In the genomic region with DNA sequence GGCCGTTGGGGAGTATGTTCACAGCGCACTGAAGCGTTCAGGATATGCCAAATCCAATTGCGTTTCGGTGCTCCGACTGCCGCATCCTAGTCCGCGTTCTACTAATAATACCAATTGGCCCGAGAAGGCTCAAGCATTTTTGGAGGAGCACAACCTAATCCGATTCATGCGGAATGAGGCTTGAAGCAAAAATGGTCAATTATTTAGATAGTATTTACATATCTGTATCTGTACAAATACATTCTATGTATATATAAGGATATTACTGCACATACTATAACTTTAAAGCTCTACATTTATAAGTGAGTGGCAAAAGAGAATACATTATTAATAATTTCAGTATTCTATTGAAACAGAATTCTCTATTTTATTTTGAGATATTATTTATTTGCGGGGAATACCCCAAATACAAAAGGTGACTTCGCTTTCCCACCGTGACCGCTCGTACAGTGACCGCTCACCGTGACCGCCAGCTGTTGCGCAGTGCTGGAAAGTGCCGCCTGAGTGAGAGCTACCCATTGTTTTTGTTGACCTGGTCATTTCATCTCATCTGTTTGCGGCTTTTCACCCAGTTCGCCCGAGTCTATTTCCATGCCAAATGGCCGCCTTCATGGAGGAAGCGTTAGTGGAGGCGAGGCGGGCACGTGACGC, we compare ENCODE assay signal across 3 fruit fly cellular contexts.
TF ChIP-seq lines count a peak whose summit lies in the region.

TSS of gene CG5292 (plus strand) at position 486 of the 651 bp plus-strand sequence.

TF ChIP-seq in whole organism, adult, 20 proteins besides CTCF, POLR2A, EP300 and RAD21 (continued from another document):
- TF ChIP-seq CG11617 (GFP tag; optimal IDR thresholded peaks at IDR 0.05; lab: Kevin White, UChicago) (peak; percentile 46), pad (GFP tag; optimal IDR thresholded peaks at IDR 0.05; lab: Kevin White, UChicago) (peak; percentile 31), tj (GFP tag; optimal IDR thresholded peaks at IDR 0.05; lab: Kevin White, UChicago) (peak; percentile 37), cnc (optimal IDR thresholded peaks at IDR 0.05; lab: Kevin White, UChicago) (no peak)

TF ChIP-seq in whole organism, embryonic, 481 proteins besides CTCF, POLR2A, EP300 and RAD21 (continued from another document and continues in another):
- no peak for TF ChIP-seq TFAM (GFP tag; optimal IDR thresholded peaks at IDR 0.05; lab: Kevin White, UChicago)
- no peak for TF ChIP-seq bigmax (GFP tag; optimal IDR thresholded peaks at IDR 0.05; lab: Kevin White, UChicago)
- no peak for TF ChIP-seq D19A (tag; optimal IDR thresholded peaks at IDR 0.05; lab: Kevin White, UChicago)
- peak; percentile 49; the same call in 1 of the 3 replicates for TF ChIP-seq so (GFP tag; IDR thresholded peaks at IDR 0.05; lab: Robert Waterston, UW)
- peak; percentile 20 for TF ChIP-seq CG1647 (GFP tag; optimal IDR thresholded peaks at IDR 0.05; lab: Kevin White, UChicago)
- no peak for TF ChIP-seq NC2α (GFP tag; optimal IDR thresholded peaks at IDR 0.05; lab: Kevin White, UChicago)
- TF ChIP-seq CG4820 (GFP tag; optimal IDR thresholded peaks at IDR 0.05; lab: Kevin White, UChicago), result peak; percentile 45
- TF ChIP-seq mirr (GFP tag; optimal IDR thresholded peaks at IDR 0.05; lab: Kevin White, UChicago), result no peak
- TF ChIP-seq tio (GFP tag; optimal IDR thresholded peaks at IDR 0.05; lab: Kevin White, UChicago), result no peak
- TF ChIP-seq CG10321 (GFP tag; IDR thresholded peaks at IDR 0.05; lab: Robert Waterston, UW), result no peak
- TF ChIP-seq lola (GFP tag; optimal IDR thresholded peaks at IDR 0.05; lab: Kevin White, UChicago), result no peak
- TF ChIP-seq hb (GFP tag; IDR thresholded peaks at IDR 0.05; lab: Robert Waterston, UW; ENCODE audit: partially characterized antibody), result no peak
- TF ChIP-seq dati (GFP tag; IDR thresholded peaks at IDR 0.05; lab: Robert Waterston, UW), result no peak
- TF ChIP-seq CG11723 (GFP tag; optimal IDR thresholded peaks at IDR 0.05; lab: Kevin White, UChicago), result no peak
- peak; percentile 65; the same call in 1 of the 2 replicates for TF ChIP-seq Bgb (GFP tag; IDR thresholded peaks at IDR 0.05; lab: Robert Waterston, UW; ENCODE audit: partially characterized antibody)
- TF ChIP-seq eyg (GFP tag; optimal IDR thresholded peaks at IDR 0.05; lab: Kevin White, UChicago), result peak; percentile 41
- no peak for TF ChIP-seq CG13296 (GFP tag; optimal IDR thresholded peaks at IDR 0.05; lab: Kevin White, UChicago)
- TF ChIP-seq Xrp1 (GFP tag; IDR thresholded peaks at IDR 0.05; lab: Robert Waterston, UW), result peak; percentile 69
- TF ChIP-seq CG17361 (GFP tag; IDR thresholded peaks at IDR 0.05; lab: Robert Waterston, UW), result no peak; the same call in 2 of the 3 replicates
- peak; percentile 22; the same call in 1 of the 2 replicates for TF ChIP-seq al (GFP tag; IDR thresholded peaks at IDR 0.05; lab: Robert Waterston, UW)
- no peak for TF ChIP-seq hkb (optimal IDR thresholded peaks at IDR 0.05; lab: Kevin White, UChicago)
- TF ChIP-seq hkb (GFP tag; IDR thresholded peaks at IDR 0.05; lab: Robert Waterston, UW), result no peak; the same call in 1 of the 2 replicates
- TF ChIP-seq CG7839 (tag; optimal IDR thresholded peaks at IDR 0.05; lab: Kevin White, UChicago), result no peak
- peak; percentile 64 for TF ChIP-seq Drgx (GFP tag; IDR thresholded peaks at IDR 0.05; lab: Robert Waterston, UW)
- peak; percentile 19; the same call in 1 of the 2 replicates for TF ChIP-seq inv (GFP tag; IDR thresholded peaks at IDR 0.05; lab: Robert Waterston, UW; ENCODE audit: partially characterized antibody)
- TF ChIP-seq CG6654 (GFP tag; optimal IDR thresholded peaks at IDR 0.05; lab: Kevin White, UChicago), result no peak
- TF ChIP-seq hbn (GFP tag; IDR thresholded peaks at IDR 0.05; lab: Robert Waterston, UW; ENCODE audit: partially characterized antibody), result 0 out of 2 replicates have a peak, but pooled peaks have one; percentile 35
- TF ChIP-seq Nf-YB (GFP tag; optimal IDR thresholded peaks at IDR 0.05; lab: Kevin White, UChicago), result no peak
- TF ChIP-seq Ada2b (GFP tag; IDR thresholded peaks at IDR 0.05; lab: Robert Waterston, UW), result peak; percentile 52
- TF ChIP-seq slou (GFP tag; optimal IDR thresholded peaks at IDR 0.05; lab: Kevin White, UChicago), result peak; percentile 33
- TF ChIP-seq kni (GFP tag; optimal IDR thresholded peaks at IDR 0.05; lab: Kevin White, UChicago), result no peak
- TF ChIP-seq klu (GFP tag; IDR thresholded peaks at IDR 0.05; lab: Robert Waterston, UW), result no peak
- no peak for TF ChIP-seq CG13123 (GFP tag; optimal IDR thresholded peaks at IDR 0.05; lab: Kevin White, UChicago)
- peak; percentile 88 for TF ChIP-seq ci (GFP tag; IDR thresholded peaks at IDR 0.05; lab: Robert Waterston, UW)
- TF ChIP-seq dmrt99B (tag; optimal IDR thresholded peaks at IDR 0.05; lab: Kevin White, UChicago), result no peak
- no peak for TF ChIP-seq cato (GFP tag; optimal IDR thresholded peaks at IDR 0.05; lab: Kevin White, UChicago; ENCODE audit: borderline replicate concordance)
- TF ChIP-seq CG31441 (GFP tag; IDR thresholded peaks at IDR 0.05; lab: Robert Waterston, UW), result peak; percentile 95
- no peak for TF ChIP-seq prd (optimal IDR thresholded peaks at IDR 0.05; lab: Kevin White, UChicago)
- peak; percentile 68 for TF ChIP-seq prd (GFP tag; IDR thresholded peaks at IDR 0.05; lab: Robert Waterston, UW)
- peak; percentile 50 for TF ChIP-seq BEAF-32 (GFP tag; optimal IDR thresholded peaks at IDR 0.05; lab: Kevin White, UChicago)
- no peak for TF ChIP-seq CG33213 (GFP tag; optimal IDR thresholded peaks at IDR 0.05; lab: Kevin White, UChicago)
- no peak for TF ChIP-seq run (tag; optimal IDR thresholded peaks at IDR 0.05; lab: Kevin White, UChicago)
- TF ChIP-seq toy (GFP tag; IDR thresholded peaks at IDR 0.05; lab: Robert Waterston, UW), result no peak
- no peak for TF ChIP-seq Sox100B (GFP tag; optimal IDR thresholded peaks at IDR 0.05; lab: Kevin White, UChicago)
- TF ChIP-seq CG9932 (GFP tag; IDR thresholded peaks at IDR 0.05; lab: Robert Waterston, UW), result peak; percentile 72
- TF ChIP-seq Hand (GFP tag; optimal IDR thresholded peaks at IDR 0.05; lab: Kevin White, UChicago), result no peak
- peak; percentile 35; the same call in 1 of the 3 replicates for TF ChIP-seq knrl (GFP tag; IDR thresholded peaks at IDR 0.05; lab: Robert Waterston, UW; ENCODE audit: partially characterized antibody)
- no peak for TF ChIP-seq CG7786 (GFP tag; optimal IDR thresholded peaks at IDR 0.05; lab: Kevin White, UChicago)
- peak; percentile 26; the same call in 1 of the 2 replicates for TF ChIP-seq H2.0 (GFP tag; IDR thresholded peaks at IDR 0.05; lab: Robert Waterston, UW)
- TF ChIP-seq Ptx1 (GFP tag; IDR thresholded peaks at IDR 0.05; lab: Robert Waterston, UW), result peak; percentile 65
- no peak for TF ChIP-seq Sry-δ (GFP tag; optimal IDR thresholded peaks at IDR 0.05; lab: Kevin White, UChicago)
- peak; percentile 34; the same call in 1 of the 2 replicates for TF ChIP-seq esg (GFP tag; conservative IDR thresholded peaks at IDR 0.05; lab: Robert Waterston, UW)
- no peak for TF ChIP-seq CG9797 (GFP tag; optimal IDR thresholded peaks at IDR 0.05; lab: Kevin White, UChicago)
- no peak for TF ChIP-seq CG12744 (GFP tag; optimal IDR thresholded peaks at IDR 0.05; lab: Kevin White, UChicago)
- TF ChIP-seq dan (GFP tag; IDR thresholded peaks at IDR 0.05; lab: Robert Waterston, UW), result no peak
- no peak for TF ChIP-seq CG10274 (GFP tag; optimal IDR thresholded peaks at IDR 0.05; lab: Kevin White, UChicago)
- TF ChIP-seq pfk (GFP tag; optimal IDR thresholded peaks at IDR 0.05; lab: Kevin White, UChicago), result no peak
- no peak for TF ChIP-seq h (optimal IDR thresholded peaks at IDR 0.05; lab: Kevin White, UChicago)

TF ChIP-seq in whole organism, prepupa, 60 proteins besides CTCF, POLR2A, EP300 and RAD21 (continued from another document):
- TF ChIP-seq Gug (GFP tag; IDR thresholded peaks at IDR 0.05; lab: Robert Waterston, UW) (no peak), Hr4 (GFP tag; optimal IDR thresholded peaks at IDR 0.05; lab: Kevin White, UChicago) (peak; percentile 49), CG6276 (GFP tag; optimal IDR thresholded peaks at IDR 0.05; lab: Kevin White, UChicago) (no peak), CG1621 (tag; optimal IDR thresholded peaks at IDR 0.05; lab: Kevin White, UChicago) (peak; percentile 28), CG8319 (GFP tag; optimal IDR thresholded peaks at IDR 0.05; lab: Kevin White, UChicago) (peak; percentile 45), CG8632 (GFP tag; optimal IDR thresholded peaks at IDR 0.05; lab: Kevin White, UChicago) (peak; percentile 1), dsx (GFP tag; optimal IDR thresholded peaks at IDR 0.05; lab: Kevin White, UChicago; ENCODE audit: poor library complexity, severe bottlenecking) (no peak), salr (GFP tag; optimal IDR thresholded peaks at IDR 0.05; lab: Kevin White, UChicago) (no peak), CG9139 (GFP tag; optimal IDR thresholded peaks at IDR 0.05; lab: Kevin White, UChicago) (no peak), CG15336 (GFP tag; IDR thresholded peaks at IDR 0.05; lab: Robert Waterston, UW) (peak; percentile 49; the same call in 1 of the 2 replicates), Eip78C (GFP tag; lab: Kevin White, UChicago) (no peak), Blimp-1 (GFP tag; optimal IDR thresholded peaks at IDR 0.05; lab: Kevin White, UChicago) (no peak), CG3919 (GFP tag; optimal IDR thresholded peaks at IDR 0.05; lab: Kevin White, UChicago) (peak; percentile 50), Ets21C (GFP tag; optimal IDR thresholded peaks at IDR 0.05; lab: Kevin White, UChicago) (no peak), net (GFP tag; optimal IDR thresholded peaks at IDR 0.05; lab: Kevin White, UChicago) (peak; percentile 51), vri (GFP tag; optimal IDR thresholded peaks at IDR 0.05; lab: Kevin White, UChicago) (no peak), CG11294 (GFP tag; IDR thresholded peaks at IDR 0.05; lab: Robert Waterston, UW) (no peak), CG10631 (GFP tag; optimal IDR thresholded peaks at IDR 0.05; lab: Kevin White, UChicago) (peak; percentile 34), dac (GFP tag; optimal IDR thresholded peaks at IDR 0.05; lab: Kevin White, UChicago) (no peak), CG34406 (GFP tag; optimal IDR thresholded peaks at IDR 0.05; lab: Kevin White, UChicago) (no peak), CG16779 (tag; optimal IDR thresholded peaks at IDR 0.05; lab: Kevin White, UChicago) (no peak), CG31627 (GFP tag; optimal IDR thresholded peaks at IDR 0.05; lab: Kevin White, UChicago) (peak; percentile 27), CG11902 (GFP tag; optimal IDR thresholded peaks at IDR 0.05; lab: Kevin White, UChicago) (no peak), CG11762 (GFP tag; optimal IDR thresholded peaks at IDR 0.05; lab: Kevin White, UChicago; ENCODE audit: insufficient read depth) (no peak), CG3032 (tag; optimal IDR thresholded peaks at IDR 0.05; lab: Kevin White, UChicago) (peak; percentile 53), spab (GFP tag; optimal IDR thresholded peaks at IDR 0.05; lab: Kevin White, UChicago) (no peak), Hr38 (GFP tag; optimal IDR thresholded peaks at IDR 0.05; lab: Kevin White, UChicago) (no peak), Ets96B (tag; optimal IDR thresholded peaks at IDR 0.05; lab: Kevin White, UChicago) (no peak), CG6163 (GFP tag; IDR thresholded peaks at IDR 0.05; lab: Robert Waterston, UW) (peak; percentile 69; the same call in 2 of the 3 replicates), Eip75B (GFP tag; optimal IDR thresholded peaks at IDR 0.05; lab: Kevin White, UChicago) (no peak), OdsH (GFP tag; optimal IDR thresholded peaks at IDR 0.05; lab: Kevin White, UChicago) (no peak), fd85E (GFP tag; optimal IDR thresholded peaks at IDR 0.05; lab: Kevin White, UChicago) (no peak), CG8119 (GFP tag; IDR thresholded peaks at IDR 0.05; lab: Robert Waterston, UW) (peak; percentile 56; the same call in 2 of the 3 replicates), CG6854 (GFP tag; optimal IDR thresholded peaks at IDR 0.05; lab: Kevin White, UChicago) (no peak), lz (GFP tag; optimal IDR thresholded peaks at IDR 0.05; lab: Kevin White, UChicago) (peak; percentile 55), CG32006 (GFP tag; optimal IDR thresholded peaks at IDR 0.05; lab: Kevin White, UChicago) (no peak), CG6792 (GFP tag; optimal IDR thresholded peaks at IDR 0.05; lab: Kevin White, UChicago) (peak; percentile 52), fkh (GFP tag; optimal IDR thresholded peaks at IDR 0.05; lab: Kevin White, UChicago) (no peak), esn (GFP tag; optimal IDR thresholded peaks at IDR 0.05; lab: Kevin White, UChicago) (no peak), svp (GFP tag; lab: Kevin White, UChicago) (peak; percentile 84), Sox15 (GFP tag; optimal IDR thresholded peaks at IDR 0.05; lab: Kevin White, UChicago) (no peak), fd59A (GFP tag; optimal IDR thresholded peaks at IDR 0.05; lab: Kevin White, UChicago) (no peak)
TF ChIP-seq in whole organism, prepupa: peak in this region for 22.
